Worm (Caenorhabditis elegans): ENCODE results near the gene baz-2.

Gene baz-2

ce11 chrIII:7676796-7677195, 21.0 kb upstream of the baz-2 start:
- peak; percentile 73 for TF ChIP-seq dox-1 (GFP tag; IDR thresholded peaks at IDR 0.05)
- peak; percentile 18 for TF ChIP-seq nhr-80 (tag; optimal IDR thresholded peaks at IDR 0.05)
- 0 out of 2 replicates have a peak, but pooled peaks have one; percentile 28 for TF ChIP-seq egl-44 (GFP tag; IDR thresholded peaks at IDR 0.05)
- TF ChIP-seq egrh-3 (GFP tag; IDR thresholded peaks at IDR 0.05), result peak; percentile 9; the same call in 1 of the 2 replicates
- 0 out of 2 replicates have a peak, but pooled peaks have one; percentile 42 for TF ChIP-seq nfyb-1 (GFP tag; IDR thresholded peaks at IDR 0.05)
- TF ChIP-seq mcd-1 (GFP tag; IDR thresholded peaks at IDR 0.05), result peak; percentile 48
- TF ChIP-seq hmg-1.2 (GFP tag; IDR thresholded peaks at IDR 0.05), result peak; percentile 79; the same call in 1 of the 2 replicates

DNA sequence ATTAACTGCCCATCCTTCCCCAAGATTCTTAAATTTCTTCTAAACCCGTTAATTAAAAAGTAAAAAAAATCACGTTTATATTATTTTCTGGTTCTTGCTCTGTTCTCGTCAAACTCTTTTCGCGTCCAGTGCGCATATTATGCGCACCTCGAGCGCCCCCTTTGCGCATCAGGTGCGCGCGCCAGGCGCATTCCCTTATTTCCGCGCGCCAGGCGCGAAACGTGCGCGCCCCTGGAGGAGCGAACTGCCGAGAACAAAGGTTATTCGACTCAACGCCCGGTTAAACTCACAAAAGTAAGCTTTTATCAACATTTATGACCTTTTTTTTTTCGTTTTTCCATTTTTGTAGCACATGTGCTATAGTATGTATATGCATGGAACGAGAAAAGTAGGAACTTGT, 16.6 kb upstream of the baz-2 start:
- peak; percentile 62; the same call in 1 of the 2 replicates for TF ChIP-seq egrh-3 (GFP tag; IDR thresholded peaks at IDR 0.05)
- no peak for TF ChIP-seq him-1 (tag; optimal IDR thresholded peaks at IDR 0.05)
- no peak for TF ChIP-seq tbx-9 (tag; optimal IDR thresholded peaks at IDR 0.05; ENCODE audit: borderline replicate concordance)
- TF ChIP-seq ZK185.1 (tag; optimal IDR thresholded peaks at IDR 0.05; ENCODE audit: poor library complexity, severe bottlenecking), result no peak
- TF ChIP-seq hlh-12 (tag; optimal IDR thresholded peaks at IDR 0.05), result no peak
- TF ChIP-seq nfya-1 (tag; optimal IDR thresholded peaks at IDR 0.05; ENCODE audit: borderline replicate concordance, insufficient read depth), result no peak
- no peak for TF ChIP-seq B0336.3 (GFP tag; IDR thresholded peaks at IDR 0.05)
- no peak for TF ChIP-seq Y56A3A.18 (GFP tag; IDR thresholded peaks at IDR 0.05)
- no peak for TF ChIP-seq snpc-4 (GFP tag; optimal IDR thresholded peaks at IDR 0.05)
- no peak for TF ChIP-seq snpc-4 (tag; optimal IDR thresholded peaks at IDR 0.05)
- peak; percentile 9 for TF ChIP-seq xnd-1 (tag; optimal IDR thresholded peaks at IDR 0.05)
- TF ChIP-seq F57A8.1 (GFP tag; optimal IDR thresholded peaks at IDR 0.05), result no peak
- TF ChIP-seq gei-17 (GFP tag; optimal IDR thresholded peaks at IDR 0.05), result no peak
- no peak for TF ChIP-seq tbp1 (GFP tag; optimal IDR thresholded peaks at IDR 0.05)
- TF ChIP-seq madf-6 (GFP tag; IDR thresholded peaks at IDR 0.05), result peak; percentile 56
- no peak for TF ChIP-seq mxl-1 (tag; optimal IDR thresholded peaks at IDR 0.05)
- no peak for TF ChIP-seq Y53F4B.3 (GFP tag; IDR thresholded peaks at IDR 0.05)
- no peak for TF ChIP-seq ets-4 (GFP tag; optimal IDR thresholded peaks at IDR 0.05)
- peak; percentile 64 for TF ChIP-seq efl-1 (GFP tag; optimal IDR thresholded peaks at IDR 0.05)
- no peak for TF ChIP-seq hlh-26 (GFP tag; conservative IDR thresholded peaks at IDR 0.05)
- no peak for TF ChIP-seq rec-8 (tag; optimal IDR thresholded peaks at IDR 0.05)
- no peak for TF ChIP-seq chd-7 (tag; optimal IDR thresholded peaks at IDR 0.05)
- no peak for TF ChIP-seq fkh-3 (tag; optimal IDR thresholded peaks at IDR 0.05)
- no peak for TF ChIP-seq aptf-3 (GFP tag; IDR thresholded peaks at IDR 0.05)
- TF ChIP-seq snpc-1.3 (tag; optimal IDR thresholded peaks at IDR 0.05; ENCODE audit: insufficient read depth), result no peak
- no peak for TF ChIP-seq lin-26 (GFP tag; IDR thresholded peaks at IDR 0.05)
- TF ChIP-seq F23B12.7 (tag; optimal IDR thresholded peaks at IDR 0.05; ENCODE audit: insufficient read depth), result no peak
- no peak for TF ChIP-seq K11D2.4 (GFP tag; IDR thresholded peaks at IDR 0.05)
- 0 out of 2 replicates have a peak, but pooled peaks have one; percentile 13 for TF ChIP-seq aptf-2 (GFP tag; conservative IDR thresholded peaks at IDR 0.05)
- no peak for TF ChIP-seq akir-1 (GFP tag; optimal IDR thresholded peaks at IDR 0.05)
- no peak for TF ChIP-seq dpff-1 (tag; optimal IDR thresholded peaks at IDR 0.05)
- TF ChIP-seq hsf-1 (GFP tag; IDR thresholded peaks at IDR 0.05), result no peak
- no peak for TF ChIP-seq attf-5 (GFP tag; optimal IDR thresholded peaks at IDR 0.05)
- TF ChIP-seq zfh-2 (GFP tag; conservative IDR thresholded peaks at IDR 0.05), result peak; percentile 77; the same call in 1 of the 2 replicates
- no peak for TF ChIP-seq ceh-100 (GFP tag; IDR thresholded peaks at IDR 0.05)
- TF ChIP-seq sptf-2 (GFP tag; optimal IDR thresholded peaks at IDR 0.05), result no peak
- TF ChIP-seq F10E7.11 (tag; optimal IDR thresholded peaks at IDR 0.05), result no peak

Measured in whole organism, young adult.